6 worm cellular contexts compared by ENCODE assay signal in genomic region chrIV:14611892-14612497, ce11.
TF ChIP-seq lines count a peak whose summit lies in the region.

No protein-coding gene starts in this region.

TF ChIP-seq in whole organism, L1 larva, 84 proteins besides CTCF, POLR2A, EP300 and RAD21 (continues in another document):
- TF ChIP-seq irx-1 (tag; optimal IDR thresholded peaks at IDR 0.05; lab: Kevin White, UChicago) (no peak), pqm-1 (tag; optimal IDR thresholded peaks at IDR 0.05; lab: Kevin White, UChicago) (no peak), nhr-20 (tag; optimal IDR thresholded peaks at IDR 0.05; lab: Kevin White, UChicago) (peak; percentile 81), aha-1 (tag; optimal IDR thresholded peaks at IDR 0.05; lab: Kevin White, UChicago) (peak; percentile 6), nhr-84 (tag; optimal IDR thresholded peaks at IDR 0.05; lab: Kevin White, UChicago) (no peak), efl-1 (optimal IDR thresholded peaks at IDR 0.05; lab: Kevin White, UChicago) (no peak), efl-1 (GFP tag; optimal IDR thresholded peaks at IDR 0.05 in 1 of 2; lab: Kevin White, UChicago) (peak in 1 of 2 experiments; percentile 28), nhr-85 (tag; lab: Kevin White, UChicago) (peak; percentile 83), mdl-1 (tag; optimal IDR thresholded peaks at IDR 0.05; lab: Kevin White, UChicago) (peak in 1 of 2 experiments; percentile 2), snpc-4 (tag; optimal IDR thresholded peaks at IDR 0.05; lab: Kevin White, UChicago) (peak; percentile 95), zip-4 (GFP tag; optimal IDR thresholded peaks at IDR 0.05; lab: Kevin White, UChicago) (no peak), nhr-71 (tag; optimal IDR thresholded peaks at IDR 0.05; lab: Kevin White, UChicago) (peak; percentile 34), lin-13 (GFP tag; optimal IDR thresholded peaks at IDR 0.05; lab: Kevin White, UChicago) (peak; percentile 41), lin-35 (GFP tag; optimal IDR thresholded peaks at IDR 0.05; lab: Kevin White, UChicago) (peak; percentile 1 to 26), rnt-1 (tag; optimal IDR thresholded peaks at IDR 0.05; lab: Kevin White, UChicago) (peak; percentile 52)

TF ChIP-seq in whole organism, L2 larva, 48 proteins besides CTCF, POLR2A, EP300 and RAD21 (continues in another document):
- TF ChIP-seq peb-1 (tag; optimal IDR thresholded peaks at IDR 0.05; lab: Kevin White, UChicago) (no peak), sma-3 (GFP tag; optimal IDR thresholded peaks at IDR 0.05; lab: Kevin White, UChicago) (no peak), mab-5 (tag; optimal IDR thresholded peaks at IDR 0.05; lab: Kevin White, UChicago) (no peak), nhr-237 (tag; optimal IDR thresholded peaks at IDR 0.05; lab: Kevin White, UChicago) (no peak), elt-1 (tag; optimal IDR thresholded peaks at IDR 0.05; lab: Kevin White, UChicago) (no peak), elt-3 (tag; optimal IDR thresholded peaks at IDR 0.05; lab: Kevin White, UChicago) (no peak), ztf-11 (tag; optimal IDR thresholded peaks at IDR 0.05; lab: Kevin White, UChicago) (no peak), unc-55 (GFP tag; optimal IDR thresholded peaks at IDR 0.05; lab: Kevin White, UChicago) (no peak), gmeb-1 (tag; optimal IDR thresholded peaks at IDR 0.05; lab: Kevin White, UChicago) (peak; percentile 21), snpc-4 (tag; optimal IDR thresholded peaks at IDR 0.05; lab: Kevin White, UChicago) (peak; percentile 94), aly-2 (tag; optimal IDR thresholded peaks at IDR 0.05; lab: Kevin White, UChicago) (no peak), nhr-11 (tag; optimal IDR thresholded peaks at IDR 0.05; lab: Kevin White, UChicago) (no peak), nhr-129 (tag; optimal IDR thresholded peaks at IDR 0.05; lab: Kevin White, UChicago) (peak; percentile 82), ceh-16 (tag; optimal IDR thresholded peaks at IDR 0.05; lab: Kevin White, UChicago) (peak; percentile 35), sma-9 (GFP tag; optimal IDR thresholded peaks at IDR 0.05; lab: Kevin White, UChicago) (peak; percentile 71), sma-9 (tag; optimal IDR thresholded peaks at IDR 0.05; lab: Kevin White, UChicago) (no peak), nhr-21 (tag; optimal IDR thresholded peaks at IDR 0.05; lab: Kevin White, UChicago) (no peak)

TF ChIP-seq in whole organism, L3 larva, 47 proteins besides CTCF, POLR2A, EP300 and RAD21:
- TF ChIP-seq tbx-2 (tag; optimal IDR thresholded peaks at IDR 0.05; lab: Kevin White, UChicago): no peak
- no peak for TF ChIP-seq elt-1 (tag; optimal IDR thresholded peaks at IDR 0.05; lab: Kevin White, UChicago)
- TF ChIP-seq daf-12 (tag; optimal IDR thresholded peaks at IDR 0.05; lab: Kevin White, UChicago): no peak
- TF ChIP-seq nhr-25 (tag; optimal IDR thresholded peaks at IDR 0.05; lab: Kevin White, UChicago): peak; percentile 44
- peak; percentile 35 for TF ChIP-seq hmg-11 (tag; optimal IDR thresholded peaks at IDR 0.05; lab: Kevin White, UChicago)
- no peak for TF ChIP-seq fkh-10 (GFP tag; optimal IDR thresholded peaks at IDR 0.05; lab: Kevin White, UChicago)
- TF ChIP-seq egl-27 (tag; optimal IDR thresholded peaks at IDR 0.05; lab: Kevin White, UChicago): no peak
- TF ChIP-seq nhr-23 (tag; optimal IDR thresholded peaks at IDR 0.05; lab: Kevin White, UChicago): peak; percentile 54
- TF ChIP-seq jun-1 (tag; optimal IDR thresholded peaks at IDR 0.05; lab: Kevin White, UChicago): no peak
- TF ChIP-seq sea-2 (GFP tag; optimal IDR thresholded peaks at IDR 0.05; lab: Kevin White, UChicago): no peak
- peak in 1 of 3 experiments; percentile 23 for TF ChIP-seq elt-3 (tag; optimal IDR thresholded peaks at IDR 0.05; lab: Kevin White, UChicago)
- no peak for TF ChIP-seq unc-39 (tag; optimal IDR thresholded peaks at IDR 0.05; lab: Kevin White, UChicago)
- no peak for TF ChIP-seq mdl-1 (tag; optimal IDR thresholded peaks at IDR 0.05; lab: Kevin White, UChicago)
- TF ChIP-seq nhr-43 (tag; optimal IDR thresholded peaks at IDR 0.05; lab: Kevin White, UChicago; ENCODE audit: poor library complexity, severe bottlenecking): no peak
- TF ChIP-seq snpc-4 (tag; optimal IDR thresholded peaks at IDR 0.05; lab: Kevin White, UChicago): peak; percentile 87

TF ChIP-seq in whole organism, L4 larva, 104 proteins besides CTCF, POLR2A, EP300 and RAD21:
- TF ChIP-seq hlh-30 (tag; optimal IDR thresholded peaks at IDR 0.05; lab: Kevin White, UChicago; ENCODE audit: insufficient read depth) (peak; percentile 81), aha-1 (tag; lab: Kevin White, UChicago) (peak; percentile 75), ceh-62 (tag; optimal IDR thresholded peaks at IDR 0.05; lab: Kevin White, UChicago) (no peak), unc-62 (GFP tag; optimal IDR thresholded peaks at IDR 0.05 in 1 of 2; lab: Kevin White, UChicago) (peak in 1 of 2 experiments; percentile 95), unc-62 (tag; optimal IDR thresholded peaks at IDR 0.05; lab: Kevin White, UChicago) (no peak), F10B5.3 (tag; optimal IDR thresholded peaks at IDR 0.05; lab: Kevin White, UChicago) (no peak), egl-43 (GFP tag; IDR thresholded peaks at IDR 0.05; lab: Robert Waterston, UW) (no peak), nhr-25 (tag; optimal IDR thresholded peaks at IDR 0.05; lab: Kevin White, UChicago; ENCODE audit: borderline replicate concordance, insufficient read depth) (peak; percentile 53), ceh-32 (tag; optimal IDR thresholded peaks at IDR 0.05; lab: Kevin White, UChicago; ENCODE audit: poor library complexity) (no peak), dmd-6 (GFP tag; IDR thresholded peaks at IDR 0.05; lab: Robert Waterston, UW) (0 out of 2 replicates have a peak, but pooled peaks have one; percentile 5)

TF ChIP-seq in whole organism, mixed stage, embryonic, 35 proteins besides CTCF, POLR2A, EP300 and RAD21:
- TF ChIP-seq elt-1 (tag; optimal IDR thresholded peaks at IDR 0.05; lab: Kevin White, UChicago; ENCODE audit: borderline replicate concordance, insufficient read depth): peak; percentile 31
- no peak for TF ChIP-seq zip-8 (tag; optimal IDR thresholded peaks at IDR 0.05; lab: Kevin White, UChicago)

TF ChIP-seq in whole organism, young adult, 124 proteins besides CTCF, POLR2A, EP300 and RAD21:
- TF ChIP-seq lin-26 (GFP tag; IDR thresholded peaks at IDR 0.05; lab: Robert Waterston, UW) (peak; percentile 58; the same call in 1 of the 2 replicates), Y95B8A.8 (GFP tag; IDR thresholded peaks at IDR 0.05; lab: Robert Waterston, UW) (no peak), cebp-2 (GFP tag; IDR thresholded peaks at IDR 0.05; lab: Robert Waterston, UW) (0 out of 2 replicates have a peak, but pooled peaks have one; percentile 56), nhr-90 (tag; optimal IDR thresholded peaks at IDR 0.05; lab: Kevin White, UChicago) (no peak), Y79H2A.3 (GFP tag; conservative IDR thresholded peaks at IDR 0.05; lab: Robert Waterston, UW) (0 out of 2 replicates have a peak, but pooled peaks have one; percentile 18), ztf-25 (GFP tag; IDR thresholded peaks at IDR 0.05; lab: Robert Waterston, UW) (no peak), snpc-4 (GFP tag; optimal IDR thresholded peaks at IDR 0.05; lab: Kevin White, UChicago) (no peak), snpc-4 (tag; optimal IDR thresholded peaks at IDR 0.05; lab: Kevin White, UChicago) (peak; percentile 59 to 86 (median 82)), fkh-3 (tag; optimal IDR thresholded peaks at IDR 0.05; lab: Kevin White, UChicago) (no peak), cebp-1 (GFP tag; IDR thresholded peaks at IDR 0.05; lab: Robert Waterston, UW) (no peak), cebp-1 (tag; optimal IDR thresholded peaks at IDR 0.05; lab: Kevin White, UChicago) (peak; percentile 29), ZK185.1 (tag; optimal IDR thresholded peaks at IDR 0.05; lab: Kevin White, UChicago; ENCODE audit: poor library complexity, severe bottlenecking) (no peak), nfya-1 (tag; optimal IDR thresholded peaks at IDR 0.05; lab: Kevin White, UChicago; ENCODE audit: borderline replicate concordance, insufficient read depth) (no peak)
